Worm (Caenorhabditis elegans) whole organism, late embryonic: ENCODE measurements around the gene pho-1.

ENCODE experiments used
- ahr-1 ChIP-seq: sonication (generic microtip); optimal IDR thresholded peaks from 2 replicates; lab custom pipeline; 2016; ENCODE audit warnings: missing genetic modification characterization, missing compliant biosample characterization
- ceh-31 ChIP-seq: sonication (generic microtip); optimal IDR thresholded peaks from 2 replicates; lab custom pipeline; 2016; ENCODE audit warnings: missing genetic modification characterization, missing compliant biosample characterization
- hlh-6 ChIP-seq: sonication (generic microtip); optimal IDR thresholded peaks from 2 replicates; lab custom pipeline; 2016; ENCODE audit warnings: missing genotype, missing genetic modification characterization, missing compliant biosample characterization
- lim-6 ChIP-seq: sonication (generic microtip); optimal IDR thresholded peaks from 2 replicates; lab custom pipeline; 2016; ENCODE audit warnings: missing genetic modification characterization, missing compliant biosample characterization
- madf-2 ChIP-seq: sonication (generic microtip); optimal IDR thresholded peaks from 2 replicates; lab custom pipeline; 2017; ENCODE audit warnings: missing genetic modification characterization, missing compliant biosample characterization
- nfya-1 ChIP-seq: sonication (generic microtip); optimal IDR thresholded peaks from 2 replicates; lab custom pipeline; 2017; ENCODE audit warnings: missing genetic modification characterization, mild to moderate bottlenecking, missing compliant biosample characterization, antibody characterized with exemption, moderate library complexity
- nhr-11 ChIP-seq: fragments of 150-350 bp; optimal IDR thresholded peaks from 2 replicates; lab custom pipeline; 2014; ENCODE audit warnings: missing biosample characterization, missing genetic modification characterization
- pqm-1 ChIP-seq: sonication (generic microtip); optimal IDR thresholded peaks from 2 replicates; lab custom pipeline; 2016; ENCODE audit warnings: missing genetic modification characterization, missing compliant biosample characterization

DNA sequence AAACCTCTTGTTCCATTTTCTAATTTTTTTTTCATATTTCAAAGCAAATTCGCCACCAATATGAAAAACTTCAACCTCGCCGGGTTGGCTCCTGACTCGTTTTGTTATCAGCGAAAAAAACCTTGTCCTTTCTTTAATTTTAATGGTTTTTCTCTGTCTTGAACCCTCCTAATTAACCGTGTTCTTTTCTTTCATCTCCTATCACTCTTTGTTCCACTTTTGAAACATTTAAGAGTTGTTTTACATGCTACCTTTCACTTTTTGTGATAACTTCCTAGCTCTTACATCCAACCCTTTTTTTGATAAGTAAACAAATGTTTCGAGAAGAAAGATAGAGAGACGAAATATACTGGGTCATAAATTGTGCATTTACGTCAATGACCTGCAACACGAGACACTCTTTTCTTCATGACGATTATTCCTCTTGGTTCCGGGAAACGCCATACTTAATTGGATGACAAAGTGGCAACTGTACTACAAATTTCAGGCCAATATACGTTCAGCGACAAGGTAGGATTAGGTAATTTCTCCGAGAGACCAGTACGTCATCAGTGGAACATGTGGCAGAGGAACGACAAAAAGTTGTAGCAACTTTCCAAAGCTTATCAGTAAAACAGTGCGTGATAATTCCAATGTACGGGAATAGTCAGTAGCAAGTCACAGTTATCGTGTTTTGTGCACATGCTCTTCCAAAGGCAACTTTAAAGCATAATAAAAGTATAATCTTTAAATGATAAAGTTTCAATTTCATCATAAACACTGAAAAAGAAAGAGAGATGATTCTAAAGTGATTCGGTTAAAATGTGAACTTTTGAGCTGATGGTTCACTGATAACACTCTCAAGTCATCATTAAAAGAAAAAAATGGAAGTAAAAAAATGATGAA lies 50.7 kb downstream of the pho-1 start:
- TF ChIP-seq pqm-1 (tag; lab: Kevin White, UChicago): no peak
- TF ChIP-seq hlh-6: no peak
- TF ChIP-seq ahr-1 (tag; lab: Kevin White, UChicago): no peak
- no peak for TF ChIP-seq madf-2 (tag; lab: Kevin White, UChicago)
- TF ChIP-seq nhr-11 (tag; lab: Kevin White, UChicago): no peak
- no peak for TF ChIP-seq nfya-1
- TF ChIP-seq ceh-31 (tag; lab: Kevin White, UChicago): no peak
- no peak for TF ChIP-seq lim-6
